Worm (Caenorhabditis elegans) whole organism, L1 larva: Measurements from ENCODE around the gene Y22D7AL.4.

Experiments used
- C04F5.9 ChIP-seq: sonication (generic microtip); optimal IDR thresholded peaks from 2 replicates; lab custom pipeline; 2016; ENCODE audit warnings: missing genetic modification characterization, missing compliant biosample characterization
- C34B4.2 ChIP-seq: sonication (generic microtip); optimal IDR thresholded peaks from 2 replicates; lab custom pipeline; 2017; ENCODE audit warnings: mild to moderate bottlenecking, missing genetic modification characterization, missing compliant biosample characterization
- Y116A8C.19 ChIP-seq: sonication (generic microtip); optimal IDR thresholded peaks from 2 replicates; lab custom pipeline; 2016; ENCODE audit warnings: missing compliant biosample characterization, missing genetic modification characterization, borderline replicate concordance
- blmp-1 ChIP-seq: fragments of 150-350 bp; optimal IDR thresholded peaks from 2 replicates; lab custom pipeline; 2014; ENCODE audit warnings: missing biosample characterization, missing genetic modification characterization
- ceh-8 ChIP-seq: fragments of 200-800 bp; sonication (Bioruptor generic); optimal IDR thresholded peaks from 2 replicates; lab custom pipeline; 2018; ENCODE audit warnings: mild to moderate bottlenecking, missing genetic modification characterization, moderate library complexity, missing compliant biosample characterization
- ceh-90 ChIP-seq: sonication (generic microtip); optimal IDR thresholded peaks from 2 replicates; lab custom pipeline; 2016; ENCODE audit warnings: missing genetic modification characterization, missing compliant biosample characterization
- dpl-1 ChIP-seq, 3 experiments: fragments of 150-350 bp in 2 of 3; sonication (generic microtip) in 1 of 3; optimal IDR thresholded peaks; 2 replicates each; lab custom pipeline; 2014 to 2017; ENCODE audit warnings: missing biosample characterization in 3 of 3, missing genetic modification characterization in 3 of 3, missing genetic modification reagents in 3 of 3
- dsc-1 ChIP-seq: sonication (generic microtip); optimal IDR thresholded peaks from 2 replicates; lab custom pipeline; 2016; ENCODE audit warnings: mild to moderate bottlenecking, missing genetic modification characterization, missing compliant biosample characterization
- efl-1 ChIP-seq, 4 experiments: fragments of 150-350 bp; optimal IDR thresholded peaks in 3 of 4; peaks in 1 of 4; 1 replicate in 1 of 4; 2 replicates in 3 of 4; lab custom pipeline; 2014; ENCODE audit warnings: missing biosample characterization in 2 of 4, missing genetic modification characterization in 2 of 4, missing genetic modification reagents in 2 of 4
- egl-27 ChIP-seq, 2 experiments: fragments of 150-350 bp in 1 of 2; sonication (generic microtip); optimal IDR thresholded peaks; 3 replicates each; lab custom pipeline; 2017 to 2018; ENCODE audit warnings: missing biosample characterization in 2 of 2, missing genetic modification characterization in 2 of 2, missing genetic modification reagents in 2 of 2
- fkh-4 ChIP-seq: sonication (generic microtip); optimal IDR thresholded peaks from 2 replicates; lab custom pipeline; 2016; ENCODE audit warnings: missing compliant biosample characterization, missing genetic modification characterization, borderline replicate concordance
- hpl-2 ChIP-seq: fragments of 150-350 bp; optimal IDR thresholded peaks from 2 replicates; lab custom pipeline; 2014; ENCODE audit warnings: missing biosample characterization, missing genetic modification reagents, missing genetic modification characterization
- lin-14 ChIP-seq: fragments of 200-800 bp; sonication (Bioruptor generic); optimal IDR thresholded peaks from 2 replicates; lab custom pipeline; 2018; ENCODE audit warnings: mild to moderate bottlenecking, missing genetic modification characterization, moderate library complexity, missing compliant biosample characterization
- lin-35 ChIP-seq, 2 experiments: fragments of 150-350 bp; optimal IDR thresholded peaks; 2 replicates each; lab custom pipeline; 2014; ENCODE audit warnings: missing biosample characterization in 2 of 2, missing genetic modification characterization in 2 of 2, missing genetic modification reagents in 2 of 2
- lsy-2 ChIP-seq, 2 experiments: fragments of 150-350 bp; optimal IDR thresholded peaks; 2 replicates each; lab custom pipeline; 2014; ENCODE audit warnings: missing biosample characterization in 2 of 2, missing genetic modification characterization in 2 of 2
- mdl-1 ChIP-seq, 2 experiments: fragments of 150-350 bp; optimal IDR thresholded peaks; 2 replicates each; lab custom pipeline; 2014 to 2017; ENCODE audit warnings: missing biosample characterization in 2 of 2, missing genetic modification characterization in 2 of 2, inconsistent platforms in 1 of 2
- mep-1 ChIP-seq: fragments of 150-350 bp; optimal IDR thresholded peaks from 2 replicates; lab custom pipeline; 2014; ENCODE audit warnings: missing biosample characterization, missing genetic modification characterization
- nhr-19 ChIP-seq: fragments of 200-800 bp; sonication (Bioruptor generic); conservative IDR thresholded peaks from 2 replicates; pipeline ENCODE4 v1.3.6; 2022; ENCODE audit warnings: missing genetic modification characterization, missing compliant biosample characterization
- nhr-237 ChIP-seq: fragments of 150-350 bp; optimal IDR thresholded peaks from 2 replicates; lab custom pipeline; 2014; ENCODE audit warnings: missing biosample characterization, missing genetic modification characterization
- nhr-47 ChIP-seq: sonication (generic microtip); optimal IDR thresholded peaks from 2 replicates; lab custom pipeline; 2016; ENCODE audit warnings: mild to moderate bottlenecking, missing genetic modification characterization, moderate library complexity, missing compliant biosample characterization
- nhr-76 ChIP-seq: sonication (generic microtip); optimal IDR thresholded peaks from 2 replicates; lab custom pipeline; 2017; ENCODE audit warnings: missing biosample characterization, missing genetic modification characterization
- nhr-84 ChIP-seq: sonication (generic microtip); optimal IDR thresholded peaks from 2 replicates; lab custom pipeline; 2017; ENCODE audit warnings: missing biosample characterization, missing genetic modification characterization
- pqm-1 ChIP-seq: sonication (generic microtip); optimal IDR thresholded peaks from 3 replicates; lab custom pipeline; 2017; ENCODE audit warnings: missing biosample characterization, missing genetic modification characterization
- rnt-1 ChIP-seq: sonication (generic microtip); optimal IDR thresholded peaks from 2 replicates; lab custom pipeline; 2016; ENCODE audit warnings: mild to moderate bottlenecking, missing genetic modification characterization, moderate library complexity, missing compliant biosample characterization
- snu-23 ChIP-seq: sonication (generic microtip); optimal IDR thresholded peaks from 2 replicates; lab custom pipeline; 2016; ENCODE audit warnings: missing genetic modification characterization, missing compliant biosample characterization
- swsn-7 ChIP-seq: sonication (generic microtip); optimal IDR thresholded peaks from 2 replicates; lab custom pipeline; 2016; ENCODE audit warnings: missing genetic modification characterization, missing compliant biosample characterization
- tbx-2 ChIP-seq: sonication (generic microtip); optimal IDR thresholded peaks from 2 replicates; lab custom pipeline; 2016; ENCODE audit warnings: missing genetic modification characterization, missing compliant biosample characterization
- unc-62 ChIP-seq: fragments of 150-350 bp; optimal IDR thresholded peaks from 2 replicates; lab custom pipeline; 2014; ENCODE audit warnings: missing biosample characterization, missing genetic modification reagents, missing genetic modification characterization
- vab-15 ChIP-seq: sonication (generic microtip); optimal IDR thresholded peaks from 2 replicates; lab custom pipeline; 2017; ENCODE audit warnings: missing genotype, mild to moderate bottlenecking, missing genetic modification characterization, missing compliant biosample characterization
- xbp-1 ChIP-seq: sonication (generic microtip); optimal IDR thresholded peaks from 2 replicates; lab custom pipeline; 2016; ENCODE audit warnings: missing genetic modification characterization, missing compliant biosample characterization
- zag-1 ChIP-seq: fragments of 150-350 bp; optimal IDR thresholded peaks from 2 replicates; lab custom pipeline; 2014; ENCODE audit warnings: missing biosample characterization, missing genetic modification characterization

The Y22D7AL.4 gene

DNA sequence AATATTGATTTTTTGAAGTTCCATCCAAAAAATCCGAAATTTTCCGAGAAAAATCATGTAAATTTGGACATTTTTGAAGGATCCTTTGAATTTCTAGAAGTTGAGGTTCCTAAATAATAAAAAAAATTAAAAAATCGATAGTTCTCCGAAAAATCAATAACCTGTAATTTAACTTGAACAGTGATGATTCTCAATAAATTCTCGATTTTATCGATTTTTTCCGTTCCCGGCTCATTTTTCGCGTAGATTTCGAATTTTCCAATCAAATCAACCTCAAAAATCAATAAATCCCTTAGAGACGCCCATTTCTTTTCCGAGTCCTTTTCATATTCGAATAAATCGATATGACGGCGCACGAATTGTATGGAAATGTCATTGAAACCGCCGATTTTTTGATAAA is 18.8 kb upstream of the Y22D7AL.4 start:
- TF ChIP-seq C34B4.2 (tag; lab: Kevin White, UChicago) (no peak), nhr-76 (tag; lab: Kevin White, UChicago) (no peak), mdl-1 (tag; optimal IDR thresholded peaks at IDR 0.05; lab: Kevin White, UChicago) (no peak), nhr-47 (no peak), efl-1 (optimal IDR thresholded peaks at IDR 0.05; lab: Kevin White, UChicago) (no peak), efl-1 (GFP tag; optimal IDR thresholded peaks at IDR 0.05 in 1 of 2; lab: Kevin White, UChicago) (peak in 1 of 2 experiments; percentile 9), hpl-2 (GFP tag; lab: Kevin White, UChicago) (no peak), rnt-1 (tag; lab: Kevin White, UChicago) (no peak), mep-1 (tag; lab: Kevin White, UChicago) (no peak)

- TF ChIP-seq lin-14 (GFP tag; lab: Kevin White, UChicago) = no peak
- no peak for TF ChIP-seq swsn-7 (tag; lab: Kevin White, UChicago)
- TF ChIP-seq fkh-4 (tag; lab: Kevin White, UChicago) = no peak
- TF ChIP-seq egl-27 (tag; optimal IDR thresholded peaks at IDR 0.05; lab: Kevin White, UChicago) = no peak
- TF ChIP-seq pqm-1 (tag; lab: Kevin White, UChicago) = no peak
- TF ChIP-seq dsc-1 = no peak
- no peak for TF ChIP-seq nhr-237 (tag; lab: Kevin White, UChicago)
- no peak for TF ChIP-seq C04F5.9 (tag; lab: Kevin White, UChicago)
- no peak for TF ChIP-seq tbx-2 (tag; lab: Kevin White, UChicago)
- no peak for TF ChIP-seq unc-62 (GFP tag; lab: Kevin White, UChicago)
- no peak for TF ChIP-seq efl-1 (optimal IDR thresholded peaks at IDR 0.05; lab: Kevin White, UChicago)
- TF ChIP-seq efl-1 (GFP tag; optimal IDR thresholded peaks at IDR 0.05 in 1 of 2; lab: Kevin White, UChicago) = no peak
These were observed 15.5 kb upstream of the Y22D7AL.4 start for ce11 chrIII:1610938-1611337.

- TF ChIP-seq fkh-4 (tag; lab: Kevin White, UChicago) = no peak
- TF ChIP-seq hpl-2 (GFP tag; lab: Kevin White, UChicago) = no peak
These were observed 13.4 kb upstream of the Y22D7AL.4 start for ce11 chrIII:1612974-1613568.

DNA sequence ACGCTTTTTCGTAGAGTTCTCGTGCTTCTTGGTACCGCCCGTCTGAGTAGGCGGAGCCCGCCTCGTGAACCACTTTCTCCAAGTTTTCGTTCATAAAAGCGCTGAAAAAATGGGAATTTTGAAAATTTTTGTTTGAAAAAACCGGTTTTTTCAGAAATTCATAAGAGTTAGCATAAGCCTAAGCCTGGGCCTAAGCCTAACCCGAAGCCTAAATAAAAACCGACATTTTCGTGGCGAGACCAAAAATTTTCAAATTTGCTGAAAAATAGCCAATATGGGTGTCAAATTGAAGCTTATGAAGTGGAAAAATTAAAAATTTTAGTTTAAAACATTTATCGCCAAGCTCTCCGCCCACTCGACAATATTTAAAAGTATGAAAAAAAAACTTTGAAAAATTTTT is 12.5 kb upstream of the Y22D7AL.4 start, which contains the start of gene Y22D7AL.9:
Gene Y22D7AL.9, minus strand, starts transcription at position 101 of the 400 bp plus-strand sequence.
- TF ChIP-seq ceh-8 (no peak), tbx-2 (tag; lab: Kevin White, UChicago) (no peak), vab-15 (tag; lab: Kevin White, UChicago) (no peak), Y116A8C.19 (tag; lab: Kevin White, UChicago) (no peak), nhr-19 (GFP tag; lab: Robert Waterston, UW) (no peak), fkh-4 (tag; lab: Kevin White, UChicago) (no peak), lin-35 (GFP tag; optimal IDR thresholded peaks at IDR 0.05; lab: Kevin White, UChicago) (no peak), lsy-2 (tag; optimal IDR thresholded peaks at IDR 0.05; lab: Kevin White, UChicago) (no peak), nhr-84 (tag; lab: Kevin White, UChicago) (no peak), rnt-1 (tag; lab: Kevin White, UChicago) (no peak), dpl-1 (GFP tag; optimal IDR thresholded peaks at IDR 0.05; lab: Kevin White, UChicago) (no peak), zag-1 (tag; lab: Kevin White, UChicago) (no peak), xbp-1 (tag; lab: Kevin White, UChicago) (no peak), ceh-90 (tag; lab: Kevin White, UChicago) (no peak), snu-23 (GFP tag; lab: Kevin White, UChicago) (no peak)

DNA sequence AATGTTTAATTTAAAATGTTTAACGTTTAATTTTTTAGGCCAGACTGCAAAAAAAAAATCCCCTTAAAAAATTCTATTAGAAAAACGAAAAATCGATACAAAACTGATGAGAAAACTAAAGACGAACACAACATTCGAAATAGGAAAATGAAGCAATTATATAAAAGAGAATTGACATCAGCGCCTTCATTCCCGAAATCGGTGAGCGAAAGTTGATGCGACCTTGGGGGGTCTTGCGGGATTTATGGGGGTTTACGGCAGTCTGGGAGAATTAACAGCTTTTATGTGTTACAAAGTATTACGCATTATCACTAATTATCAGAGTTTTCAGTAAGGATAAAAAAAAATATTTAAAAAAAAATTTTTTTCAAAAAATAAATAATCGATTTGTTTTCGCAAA is 12.0 kb upstream of the Y22D7AL.4 start:
- TF ChIP-seq blmp-1 = peak; percentile 99
- no peak for TF ChIP-seq mep-1 (tag; lab: Kevin White, UChicago)
